Worm (Caenorhabditis elegans): ENCODE measurements around the gene R107.5.

R107.5 gene

ce11 chrIII:9043200-9043599 is 10.4 kb downstream of the R107.5 start, which contains the start of gene nac-2:
Gene nac-2 (minus strand): TSS chrIII:9043300.
- TF ChIP-seq hmg-4 (GFP tag; optimal IDR thresholded peaks at IDR 0.05) = no peak
- TF ChIP-seq ama-1 (optimal IDR thresholded peaks at IDR 0.05) = no peak
- no peak for TF ChIP-seq ets-7 (tag; optimal IDR thresholded peaks at IDR 0.05)
- no peak for TF ChIP-seq scrt-1 (GFP tag; IDR thresholded peaks at IDR 0.05)
- no peak for TF ChIP-seq tra-4 (tag; optimal IDR thresholded peaks at IDR 0.05)
- TF ChIP-seq F13C5.2 (tag; optimal IDR thresholded peaks at IDR 0.05) = no peak
- TF ChIP-seq B0310.2 (tag; optimal IDR thresholded peaks at IDR 0.05) = no peak

ce11 chrIII:9037658-9038057 is 15.9 kb downstream of the R107.5 start, which contains the start of gene R107.9:
Gene R107.9 (plus strand): TSS chrIII:9037958.
- no peak for TF ChIP-seq hmbx-1 (tag; optimal IDR thresholded peaks at IDR 0.05)

- no peak for TF ChIP-seq tbx-37 (GFP tag; conservative IDR thresholded peaks at IDR 0.05)
- TF ChIP-seq hnd-1 (tag; optimal IDR thresholded peaks at IDR 0.05) = no peak
- no peak for TF ChIP-seq B0310.2 (tag; optimal IDR thresholded peaks at IDR 0.05)
- no peak for TF ChIP-seq pes-1 (GFP tag; IDR thresholded peaks at IDR 0.05)
- TF ChIP-seq aly-1 (tag; optimal IDR thresholded peaks at IDR 0.05) = no peak
Measured at ce11 chrIII:9035037-9035436, 18.6 kb downstream of the R107.5 start.

- TF ChIP-seq hmg-4 (GFP tag; optimal IDR thresholded peaks at IDR 0.05) = no peak
- no peak for TF ChIP-seq scrt-1 (GFP tag; IDR thresholded peaks at IDR 0.05)
- TF ChIP-seq tbx-11 (GFP tag; IDR thresholded peaks at IDR 0.05) = no peak
- TF ChIP-seq flt-1 (GFP tag; IDR thresholded peaks at IDR 0.05) = no peak
- TF ChIP-seq aly-1 (tag; optimal IDR thresholded peaks at IDR 0.05) = no peak
- no peak for TF ChIP-seq ceh-36 (tag; optimal IDR thresholded peaks at IDR 0.05)
- no peak for TF ChIP-seq ets-7 (tag; optimal IDR thresholded peaks at IDR 0.05)
- TF ChIP-seq F13C5.2 (tag; optimal IDR thresholded peaks at IDR 0.05) = no peak
- no peak for TF ChIP-seq tbx-37 (GFP tag; conservative IDR thresholded peaks at IDR 0.05)
- no peak for TF ChIP-seq tra-4 (tag; optimal IDR thresholded peaks at IDR 0.05)
- no peak for TF ChIP-seq hmbx-1 (tag; optimal IDR thresholded peaks at IDR 0.05)
- TF ChIP-seq ama-1 (optimal IDR thresholded peaks at IDR 0.05) = no peak
- no peak for TF ChIP-seq pes-1 (GFP tag; IDR thresholded peaks at IDR 0.05)
- no peak for TF ChIP-seq B0310.2 (tag; optimal IDR thresholded peaks at IDR 0.05)
Measured at ce11 chrIII:9034133-9034532, 19.5 kb downstream of the R107.5 start.

ce11 chrIII:9030818-9031217 is 22.8 kb downstream of the R107.5 start:
- TF ChIP-seq hnd-1 (tag; optimal IDR thresholded peaks at IDR 0.05) (no peak), tra-4 (tag; optimal IDR thresholded peaks at IDR 0.05) (no peak), sea-1 (GFP tag; conservative IDR thresholded peaks at IDR 0.05) (no peak), pes-1 (GFP tag; IDR thresholded peaks at IDR 0.05) (no peak), scrt-1 (GFP tag; IDR thresholded peaks at IDR 0.05) (no peak), hmbx-1 (tag; optimal IDR thresholded peaks at IDR 0.05) (no peak), B0310.2 (tag; optimal IDR thresholded peaks at IDR 0.05) (no peak), ets-7 (tag; optimal IDR thresholded peaks at IDR 0.05) (no peak), ceh-36 (tag; optimal IDR thresholded peaks at IDR 0.05) (no peak), aly-1 (tag; optimal IDR thresholded peaks at IDR 0.05) (no peak), F13C5.2 (tag; optimal IDR thresholded peaks at IDR 0.05) (no peak), ceh-13 (GFP tag; optimal IDR thresholded peaks at IDR 0.05) (no peak), tbx-37 (GFP tag; conservative IDR thresholded peaks at IDR 0.05) (no peak), hmg-4 (GFP tag; optimal IDR thresholded peaks at IDR 0.05) (no peak), ama-1 (optimal IDR thresholded peaks at IDR 0.05) (no peak)

- TF ChIP-seq aly-1 (tag; optimal IDR thresholded peaks at IDR 0.05) (no peak), B0310.2 (tag; optimal IDR thresholded peaks at IDR 0.05) (no peak), ama-1 (optimal IDR thresholded peaks at IDR 0.05) (no peak), tbx-11 (GFP tag; IDR thresholded peaks at IDR 0.05) (no peak), ceh-13 (GFP tag; optimal IDR thresholded peaks at IDR 0.05) (no peak), scrt-1 (GFP tag; IDR thresholded peaks at IDR 0.05) (no peak), pes-1 (GFP tag; IDR thresholded peaks at IDR 0.05) (no peak), hnd-1 (tag; optimal IDR thresholded peaks at IDR 0.05) (no peak), tra-4 (tag; optimal IDR thresholded peaks at IDR 0.05) (no peak), ceh-36 (tag; optimal IDR thresholded peaks at IDR 0.05) (no peak)
Measured at ce11 chrIII:9026951-9027350, 26.6 kb downstream of the R107.5 start, which contains the start of gene F59B2.13. Gene F59B2.13 (minus strand): TSS chrIII:9027051.

- TF ChIP-seq sea-1 (GFP tag; conservative IDR thresholded peaks at IDR 0.05) (no peak), F13C5.2 (tag; optimal IDR thresholded peaks at IDR 0.05) (no peak), tra-4 (tag; optimal IDR thresholded peaks at IDR 0.05) (no peak), aly-1 (tag; optimal IDR thresholded peaks at IDR 0.05) (no peak), ceh-36 (tag; optimal IDR thresholded peaks at IDR 0.05) (no peak), hmg-4 (GFP tag; optimal IDR thresholded peaks at IDR 0.05) (no peak), ets-7 (tag; optimal IDR thresholded peaks at IDR 0.05) (no peak), hnd-1 (tag; optimal IDR thresholded peaks at IDR 0.05) (no peak), ceh-13 (GFP tag; optimal IDR thresholded peaks at IDR 0.05) (no peak), tbx-11 (GFP tag; IDR thresholded peaks at IDR 0.05) (no peak), scrt-1 (GFP tag; IDR thresholded peaks at IDR 0.05) (no peak), hmbx-1 (tag; optimal IDR thresholded peaks at IDR 0.05) (no peak), pes-1 (GFP tag; IDR thresholded peaks at IDR 0.05) (no peak)
Measured at ce11 chrIII:9023601-9024000, 30.0 kb downstream of the R107.5 start.

ce11 chrIII:9022535-9022934 is 31.1 kb downstream of the R107.5 start, which contains the start of gene F59B2.14:
Gene F59B2.14 (minus strand): TSS chrIII:9022635.
- TF ChIP-seq tra-4 (tag; optimal IDR thresholded peaks at IDR 0.05) = no peak
- TF ChIP-seq F13C5.2 (tag; optimal IDR thresholded peaks at IDR 0.05) = no peak
- no peak for TF ChIP-seq tbx-11 (GFP tag; IDR thresholded peaks at IDR 0.05)
- TF ChIP-seq sea-1 (GFP tag; conservative IDR thresholded peaks at IDR 0.05) = no peak
- TF ChIP-seq B0310.2 (tag; optimal IDR thresholded peaks at IDR 0.05) = no peak
- no peak for TF ChIP-seq ets-7 (tag; optimal IDR thresholded peaks at IDR 0.05)
- no peak for TF ChIP-seq scrt-1 (GFP tag; IDR thresholded peaks at IDR 0.05)
- TF ChIP-seq tbx-37 (GFP tag; conservative IDR thresholded peaks at IDR 0.05) = no peak
- no peak for TF ChIP-seq pes-1 (GFP tag; IDR thresholded peaks at IDR 0.05)
- TF ChIP-seq hmbx-1 (tag; optimal IDR thresholded peaks at IDR 0.05) = no peak
- no peak for TF ChIP-seq ceh-36 (tag; optimal IDR thresholded peaks at IDR 0.05)
- no peak for TF ChIP-seq aly-1 (tag; optimal IDR thresholded peaks at IDR 0.05)
- no peak for TF ChIP-seq hnd-1 (tag; optimal IDR thresholded peaks at IDR 0.05)
